Worm (Caenorhabditis elegans) whole organism, L1 larva: Measurements from ENCODE around the gene T26H5.8.

ENCODE experiments used
- C16A3.4 ChIP-seq: fragments of 150-350 bp; optimal IDR thresholded peaks from 2 replicates; lab custom pipeline; 2014; ENCODE audit warnings: missing biosample characterization, missing genetic modification characterization
- ama-1 ChIP-seq: fragments of 150-350 bp; optimal IDR thresholded peaks from 2 replicates; lab custom pipeline; 2014
- ceh-82 ChIP-seq, 3 experiments: fragments of 150-350 bp in 1 of 3; sonication (generic microtip) in 2 of 3; optimal IDR thresholded peaks; 2 replicates each; lab custom pipeline; 2014 to 2017; ENCODE audit warnings: missing biosample characterization in 3 of 3, missing genetic modification characterization in 3 of 3
- egl-13 ChIP-seq: sonication (generic microtip); optimal IDR thresholded peaks from 2 replicates; lab custom pipeline; 2016; ENCODE audit warnings: missing genotype, missing genetic modification reagents, missing genetic modification characterization, missing compliant biosample characterization
- fkh-8 ChIP-seq: sonication (generic microtip); optimal IDR thresholded peaks from 2 replicates; lab custom pipeline; 2016; ENCODE audit warnings: mild to moderate bottlenecking, missing genetic modification characterization, missing compliant biosample characterization
- lin-13 ChIP-seq: fragments of 150-350 bp; optimal IDR thresholded peaks from 2 replicates; lab custom pipeline; 2014; ENCODE audit warnings: missing biosample characterization, missing genetic modification reagents, missing genetic modification characterization
- mdl-1 ChIP-seq, 2 experiments: fragments of 150-350 bp; optimal IDR thresholded peaks; 2 replicates each; lab custom pipeline; 2014 to 2017; ENCODE audit warnings: missing biosample characterization in 2 of 2, missing genetic modification characterization in 2 of 2, inconsistent platforms in 1 of 2
- snpc-4 ChIP-seq: fragments of 150-350 bp; optimal IDR thresholded peaks from 2 replicates; lab custom pipeline; 2014; ENCODE audit warnings: missing biosample characterization, missing genetic modification characterization
- sup-37 ChIP-seq: fragments of 200-800 bp; sonication (Bioruptor generic); optimal IDR thresholded peaks from 2 replicates; lab custom pipeline; 2018; ENCODE audit warnings: mild to moderate bottlenecking, missing genetic modification characterization, missing compliant biosample characterization

ce11 chrV:15481374-15481773 lies 48.8 kb upstream of the T26H5.8 start, which contains the start of gene nhr-150:
- TF ChIP-seq sup-37 (GFP tag; lab: Kevin White, UChicago) (no peak), C16A3.4 (tag; lab: Kevin White, UChicago) (no peak), ceh-82 (tag; optimal IDR thresholded peaks at IDR 0.05; lab: Kevin White, UChicago) (no peak), snpc-4 (no peak), lin-13 (GFP tag; lab: Kevin White, UChicago) (no peak), ama-1 (lab: Kevin White, UChicago) (no peak), fkh-8 (tag; lab: Kevin White, UChicago) (no peak), egl-13 (no peak), mdl-1 (tag; optimal IDR thresholded peaks at IDR 0.05; lab: Kevin White, UChicago) (no peak)
